Worm (Caenorhabditis elegans) whole organism, L1 larva: ENCODE results near the gene F41H10.5.

ENCODE experiments used
- C16A3.4 ChIP-seq: fragments of 150-350 bp; optimal IDR thresholded peaks from 2 replicates; lab custom pipeline; 2014; ENCODE audit warnings: missing biosample characterization, missing genetic modification characterization
- C34B4.2 ChIP-seq: sonication (generic microtip); optimal IDR thresholded peaks from 2 replicates; lab custom pipeline; 2017; ENCODE audit warnings: mild to moderate bottlenecking, missing genetic modification characterization, missing compliant biosample characterization
- F16B12.6 ChIP-seq: fragments of 150-350 bp; optimal IDR thresholded peaks from 2 replicates; lab custom pipeline; 2014; ENCODE audit warnings: missing biosample characterization, missing genetic modification characterization
- ama-1 ChIP-seq: fragments of 150-350 bp; optimal IDR thresholded peaks from 2 replicates; lab custom pipeline; 2014
- ceh-82 ChIP-seq, 3 experiments: fragments of 150-350 bp in 1 of 3; sonication (generic microtip) in 2 of 3; optimal IDR thresholded peaks; 2 replicates each; lab custom pipeline; 2014 to 2017; ENCODE audit warnings: missing biosample characterization in 3 of 3, missing genetic modification characterization in 3 of 3
- ces-1 ChIP-seq: fragments of 150-350 bp; optimal IDR thresholded peaks from 2 replicates; lab custom pipeline; 2014; ENCODE audit warnings: missing biosample characterization, missing genetic modification reagents, missing genetic modification characterization
- dpl-1 ChIP-seq, 3 experiments: fragments of 150-350 bp in 2 of 3; sonication (generic microtip) in 1 of 3; optimal IDR thresholded peaks; 2 replicates each; lab custom pipeline; 2014 to 2017; ENCODE audit warnings: missing biosample characterization in 3 of 3, missing genetic modification characterization in 3 of 3, missing genetic modification reagents in 3 of 3
- dsc-1 ChIP-seq: sonication (generic microtip); optimal IDR thresholded peaks from 2 replicates; lab custom pipeline; 2016; ENCODE audit warnings: mild to moderate bottlenecking, missing genetic modification characterization, missing compliant biosample characterization
- egl-27 ChIP-seq, 2 experiments: fragments of 150-350 bp in 1 of 2; sonication (generic microtip); optimal IDR thresholded peaks; 3 replicates each; lab custom pipeline; 2017 to 2018; ENCODE audit warnings: missing biosample characterization in 2 of 2, missing genetic modification characterization in 2 of 2, missing genetic modification reagents in 2 of 2
- ets-5 ChIP-seq: fragments of 200-800 bp; sonication (Bioruptor generic); IDR thresholded peaks from 2 replicates; pipeline ENCODE4 v1.3.6; 2022; ENCODE audit warnings: missing genetic modification characterization, missing compliant biosample characterization
- fkh-8 ChIP-seq: sonication (generic microtip); optimal IDR thresholded peaks from 2 replicates; lab custom pipeline; 2016; ENCODE audit warnings: mild to moderate bottlenecking, missing genetic modification characterization, missing compliant biosample characterization
- fos-1 ChIP-seq: fragments of 150-350 bp; optimal IDR thresholded peaks from 2 replicates; lab custom pipeline; 2014; ENCODE audit warnings: missing biosample characterization, missing genetic modification characterization
- hlh-17 ChIP-seq: fragments of 200-800 bp; sonication (Bioruptor generic); optimal IDR thresholded peaks from 2 replicates; lab custom pipeline; 2018; ENCODE audit warnings: missing genetic modification characterization, mild to moderate bottlenecking, missing compliant biosample characterization, moderate library complexity, borderline replicate concordance
- irx-1 ChIP-seq: sonication (generic microtip); optimal IDR thresholded peaks from 2 replicates; lab custom pipeline; 2016; ENCODE audit warnings: missing genetic modification characterization, missing compliant biosample characterization
- jun-1 ChIP-seq: fragments of 150-350 bp; optimal IDR thresholded peaks from 2 replicates; lab custom pipeline; 2014; ENCODE audit warnings: missing biosample characterization, missing genetic modification reagents, missing genetic modification characterization
- lir-3 ChIP-seq: sonication (generic microtip); optimal IDR thresholded peaks from 2 replicates; lab custom pipeline; 2016; ENCODE audit warnings: mild to moderate bottlenecking, missing genetic modification characterization, moderate library complexity, missing compliant biosample characterization; ENCODE audit not compliant: poor library complexity
- mdl-1 ChIP-seq, 2 experiments: fragments of 150-350 bp; optimal IDR thresholded peaks; 2 replicates each; lab custom pipeline; 2014 to 2017; ENCODE audit warnings: missing biosample characterization in 2 of 2, missing genetic modification characterization in 2 of 2, inconsistent platforms in 1 of 2
- mef-2 ChIP-seq: fragments of 150-350 bp; optimal IDR thresholded peaks from 2 replicates; lab custom pipeline; 2014; ENCODE audit warnings: missing biosample characterization, missing genetic modification characterization
- nhr-20 ChIP-seq: sonication (generic microtip); optimal IDR thresholded peaks from 2 replicates; lab custom pipeline; 2016; ENCODE audit warnings: mild to moderate bottlenecking, missing genetic modification characterization, missing compliant biosample characterization
- nhr-237 ChIP-seq: fragments of 150-350 bp; optimal IDR thresholded peaks from 2 replicates; lab custom pipeline; 2014; ENCODE audit warnings: missing biosample characterization, missing genetic modification characterization
- nhr-28 ChIP-seq: fragments of 150-350 bp; optimal IDR thresholded peaks from 2 replicates; lab custom pipeline; 2014; ENCODE audit warnings: missing biosample characterization, missing genetic modification characterization
- nhr-76 ChIP-seq: sonication (generic microtip); optimal IDR thresholded peaks from 2 replicates; lab custom pipeline; 2017; ENCODE audit warnings: missing biosample characterization, missing genetic modification characterization
- nhr-84 ChIP-seq: sonication (generic microtip); optimal IDR thresholded peaks from 2 replicates; lab custom pipeline; 2017; ENCODE audit warnings: missing biosample characterization, missing genetic modification characterization
- nhr-90 ChIP-seq: sonication (generic microtip); optimal IDR thresholded peaks from 2 replicates; lab custom pipeline; 2016; ENCODE audit warnings: mild to moderate bottlenecking, missing genetic modification characterization, missing compliant biosample characterization; ENCODE audit not compliant: poor library complexity
- pag-3 ChIP-seq: sonication (generic microtip); optimal IDR thresholded peaks from 2 replicates; lab custom pipeline; 2017; ENCODE audit warnings: missing genetic modification characterization, mild to moderate bottlenecking, missing compliant biosample characterization, antibody characterized with exemption, borderline replicate concordance; ENCODE audit not compliant: insufficient read depth
- pax-3 ChIP-seq: fragments of 200-800 bp; sonication (Bioruptor generic); optimal IDR thresholded peaks from 2 replicates; lab custom pipeline; 2018; ENCODE audit warnings: mild to moderate bottlenecking, missing genetic modification characterization, moderate library complexity, missing compliant biosample characterization
- rnt-1 ChIP-seq: sonication (generic microtip); optimal IDR thresholded peaks from 2 replicates; lab custom pipeline; 2016; ENCODE audit warnings: mild to moderate bottlenecking, missing genetic modification characterization, moderate library complexity, missing compliant biosample characterization
- sptf-1 ChIP-seq: fragments of 150-350 bp; optimal IDR thresholded peaks from 2 replicates; lab custom pipeline; 2014; ENCODE audit warnings: missing biosample characterization, missing genetic modification characterization
- sup-37 ChIP-seq: fragments of 200-800 bp; sonication (Bioruptor generic); optimal IDR thresholded peaks from 2 replicates; lab custom pipeline; 2018; ENCODE audit warnings: mild to moderate bottlenecking, missing genetic modification characterization, missing compliant biosample characterization
- swsn-7 ChIP-seq: sonication (generic microtip); optimal IDR thresholded peaks from 2 replicates; lab custom pipeline; 2016; ENCODE audit warnings: missing genetic modification characterization, missing compliant biosample characterization
- tbx-2 ChIP-seq: sonication (generic microtip); optimal IDR thresholded peaks from 2 replicates; lab custom pipeline; 2016; ENCODE audit warnings: missing genetic modification characterization, missing compliant biosample characterization
- unc-86 ChIP-seq: sonication (generic microtip); optimal IDR thresholded peaks from 2 replicates; lab custom pipeline; 2016; ENCODE audit warnings: missing genetic modification characterization, missing compliant biosample characterization
- unc-98 ChIP-seq: fragments of 200-800 bp; sonication (Bioruptor generic); IDR thresholded peaks from 2 replicates; pipeline ENCODE4 v1.3.6; 2022; ENCODE audit warnings: missing genetic modification characterization, missing compliant biosample characterization
- vab-15 ChIP-seq: sonication (generic microtip); optimal IDR thresholded peaks from 2 replicates; lab custom pipeline; 2017; ENCODE audit warnings: missing genotype, mild to moderate bottlenecking, missing genetic modification characterization, missing compliant biosample characterization
- xbp-1 ChIP-seq: sonication (generic microtip); optimal IDR thresholded peaks from 2 replicates; lab custom pipeline; 2016; ENCODE audit warnings: missing genetic modification characterization, missing compliant biosample characterization
- zag-1 ChIP-seq: fragments of 150-350 bp; optimal IDR thresholded peaks from 2 replicates; lab custom pipeline; 2014; ENCODE audit warnings: missing biosample characterization, missing genetic modification characterization
- ztf-4 ChIP-seq: fragments of 150-350 bp; optimal IDR thresholded peaks from 2 replicates; lab custom pipeline; 2014; ENCODE audit warnings: missing biosample characterization, missing genetic modification characterization

F41H10.5 gene

DNA sequence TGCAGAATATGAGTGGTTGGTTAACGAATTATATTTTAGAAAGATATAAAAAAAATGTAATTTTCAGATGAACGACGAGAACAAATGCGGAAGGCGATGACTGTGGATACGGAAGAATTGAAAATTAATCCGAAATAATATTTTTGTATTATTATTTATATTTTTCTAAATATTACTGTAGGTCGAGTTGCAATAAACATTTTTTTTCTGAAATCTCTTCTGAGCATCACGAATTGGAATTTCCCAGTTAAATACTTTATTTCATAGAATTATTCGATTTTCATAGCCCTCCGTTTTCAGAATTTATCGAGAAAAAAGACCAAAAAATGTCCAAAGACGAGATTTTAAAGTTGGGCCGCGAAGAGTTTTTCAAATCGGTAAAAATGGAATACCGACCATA, 36.8 kb downstream of the F41H10.5 start, which contains the start of gene ZK616.2:
Gene ZK616.2 (plus strand): TSS at position 301 of the 400 bp plus-strand sequence.
- TF ChIP-seq C16A3.4 (tag; lab: Kevin White, UChicago) (no peak), nhr-20 (tag; lab: Kevin White, UChicago) (no peak), F16B12.6 (tag; lab: Kevin White, UChicago) (no peak), sup-37 (GFP tag; lab: Kevin White, UChicago) (no peak), ces-1 (no peak), zag-1 (tag; lab: Kevin White, UChicago) (no peak), fos-1 (no peak), mdl-1 (tag; optimal IDR thresholded peaks at IDR 0.05; lab: Kevin White, UChicago) (no peak), swsn-7 (tag; lab: Kevin White, UChicago) (no peak), nhr-90 (tag; lab: Kevin White, UChicago) (no peak), ceh-82 (tag; optimal IDR thresholded peaks at IDR 0.05; lab: Kevin White, UChicago) (no peak), nhr-28 (tag; lab: Kevin White, UChicago) (no peak), dpl-1 (GFP tag; optimal IDR thresholded peaks at IDR 0.05; lab: Kevin White, UChicago) (no peak)

DNA sequence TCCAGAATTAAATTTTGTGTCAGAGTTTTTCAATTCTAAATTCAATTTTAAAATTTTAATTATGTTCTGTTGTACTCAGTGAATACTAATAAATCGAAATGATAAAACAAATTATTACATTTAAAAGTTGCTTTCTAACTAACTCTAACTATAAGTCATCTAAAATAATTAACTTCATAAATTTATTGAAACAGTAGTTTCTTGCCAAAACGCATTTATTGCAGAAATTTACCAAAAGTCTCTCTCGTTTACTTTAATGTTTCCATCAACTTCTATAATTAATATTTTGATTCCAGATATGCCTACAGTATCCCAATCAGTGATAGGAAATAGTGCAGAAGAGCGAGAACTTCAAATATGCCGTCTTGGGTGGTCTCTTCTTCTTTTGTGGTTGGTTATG, 39.9 kb downstream of the F41H10.5 start, which contains the start of gene ZK616.1:
Gene ZK616.1 (plus strand): TSS at position 301 of the 400 bp plus-strand sequence.
- TF ChIP-seq ets-5, result no peak
- TF ChIP-seq egl-27 (tag; optimal IDR thresholded peaks at IDR 0.05; lab: Kevin White, UChicago), result no peak
- no peak for TF ChIP-seq nhr-20 (tag; lab: Kevin White, UChicago)
- no peak for TF ChIP-seq pax-3 (tag; lab: Kevin White, UChicago)
- TF ChIP-seq pag-3, result no peak
- TF ChIP-seq tbx-2, result no peak
- no peak for TF ChIP-seq C34B4.2 (tag; lab: Kevin White, UChicago)
- TF ChIP-seq mdl-1 (tag; optimal IDR thresholded peaks at IDR 0.05; lab: Kevin White, UChicago), result no peak
- no peak for TF ChIP-seq unc-86
- no peak for TF ChIP-seq C16A3.4 (tag; lab: Kevin White, UChicago)
- no peak for TF ChIP-seq ztf-4 (tag; lab: Kevin White, UChicago)
- TF ChIP-seq mef-2, result no peak
- no peak for TF ChIP-seq nhr-84 (tag; lab: Kevin White, UChicago)
- no peak for TF ChIP-seq vab-15
- no peak for TF ChIP-seq hlh-17
- TF ChIP-seq dpl-1 (GFP tag; optimal IDR thresholded peaks at IDR 0.05; lab: Kevin White, UChicago), result no peak
- TF ChIP-seq dsc-1, result no peak

- TF ChIP-seq unc-98 (GFP tag; lab: Robert Waterston, UW), result no peak
- TF ChIP-seq xbp-1 (tag; lab: Kevin White, UChicago), result no peak
- no peak for TF ChIP-seq fkh-8 (tag; lab: Kevin White, UChicago)
- no peak for TF ChIP-seq mdl-1 (tag; optimal IDR thresholded peaks at IDR 0.05; lab: Kevin White, UChicago)
- no peak for TF ChIP-seq irx-1 (tag; lab: Kevin White, UChicago)
- no peak for TF ChIP-seq nhr-20 (tag; lab: Kevin White, UChicago)
These were observed 44.6 kb downstream of the F41H10.5 start, which contains the start of gene ZK616.61 for ce11 chrIV:5405345-5405744. Gene ZK616.61, plus strand, starts transcription at chrIV:5405645.

DNA sequence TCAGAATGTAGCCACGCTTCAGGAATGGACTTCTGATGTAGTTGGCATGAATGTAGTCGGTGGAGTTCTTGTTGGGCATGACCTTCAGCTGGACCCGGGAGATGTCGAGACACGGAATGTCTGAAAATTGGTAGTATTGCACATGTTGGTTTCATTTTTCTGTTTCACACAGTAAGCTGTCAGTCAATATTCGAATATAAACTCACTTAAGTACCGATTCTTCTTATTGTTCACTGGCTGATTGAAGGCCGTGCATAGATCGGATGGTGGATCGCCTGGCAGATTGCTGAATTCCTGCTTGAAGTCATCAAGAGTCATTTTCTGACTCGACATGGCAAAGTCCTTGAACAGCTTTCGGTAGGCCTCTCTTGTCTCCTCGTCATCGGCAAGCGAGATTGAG, 48.4 kb downstream of the F41H10.5 start:
- no peak for TF ChIP-seq nhr-237 (tag; lab: Kevin White, UChicago)
- TF ChIP-seq nhr-84 (tag; lab: Kevin White, UChicago), result no peak
- no peak for TF ChIP-seq sup-37 (GFP tag; lab: Kevin White, UChicago)
- TF ChIP-seq lir-3, result no peak
- TF ChIP-seq rnt-1 (tag; lab: Kevin White, UChicago), result no peak
- TF ChIP-seq ama-1, result no peak
- TF ChIP-seq sptf-1 (tag; lab: Kevin White, UChicago), result no peak
- TF ChIP-seq jun-1 (tag; lab: Kevin White, UChicago), result no peak
- no peak for TF ChIP-seq nhr-76
